Worm (Caenorhabditis elegans): ENCODE measurements around the gene Y39G8B.9.

Y39G8B.9 gene

ce11 chrII:13954077-13954476 is 27.1 kb upstream of the Y39G8B.9 start (continued):
- TF ChIP-seq Y105C5A.15 (GFP tag; IDR thresholded peaks at IDR 0.05) (no peak), hlh-11 (tag; optimal IDR thresholded peaks at IDR 0.05) (peak; percentile 85), rbr-2 (tag; optimal IDR thresholded peaks at IDR 0.05) (no peak), arid-1 (GFP tag; conservative IDR thresholded peaks at IDR 0.05) (no peak), aha-1 (tag) (peak; percentile 63), mdt-29 (GFP tag; IDR thresholded peaks at IDR 0.05) (0 out of 2 replicates have a peak, but pooled peaks have one; percentile 29), ama-1 (optimal IDR thresholded peaks at IDR 0.05) (no peak), nhr-77 (tag; optimal IDR thresholded peaks at IDR 0.05) (peak; percentile 96), mep-1 (tag; optimal IDR thresholded peaks at IDR 0.05) (peak; percentile 77), attf-4 (tag; optimal IDR thresholded peaks at IDR 0.05) (no peak), aly-2 (tag; optimal IDR thresholded peaks at IDR 0.05) (no peak), dmd-8 (GFP tag; IDR thresholded peaks at IDR 0.05) (no peak), nhr-6 (tag; optimal IDR thresholded peaks at IDR 0.05) (peak; percentile 85), duxl-1 (tag; optimal IDR thresholded peaks at IDR 0.05; ENCODE audit: poor library complexity) (no peak), zip-11 (GFP tag; IDR thresholded peaks at IDR 0.05) (no peak), cey-2 (tag; optimal IDR thresholded peaks at IDR 0.05; ENCODE audit: borderline replicate concordance, insufficient read depth) (peak; percentile 46), ceh-32 (tag; optimal IDR thresholded peaks at IDR 0.05; ENCODE audit: poor library complexity) (no peak), mxl-3 (GFP tag; optimal IDR thresholded peaks at IDR 0.05) (peak; percentile 39), lim-7 (GFP tag; IDR thresholded peaks at IDR 0.05) (no peak), dpl-1 (GFP tag; optimal IDR thresholded peaks at IDR 0.05) (peak; percentile 1), ctbp-1 (GFP tag; IDR thresholded peaks at IDR 0.05) (no peak), ZK337.2 (GFP tag; IDR thresholded peaks at IDR 0.05) (no peak), Y75B8A.6 (GFP tag; IDR thresholded peaks at IDR 0.05) (no peak), fkh-10 (GFP tag; optimal IDR thresholded peaks at IDR 0.05) (no peak), nhr-28 (tag; optimal IDR thresholded peaks at IDR 0.05) (peak; percentile 94), daf-19 (GFP tag; conservative IDR thresholded peaks at IDR 0.05) (no peak), hmg-1.1 (GFP tag; IDR thresholded peaks at IDR 0.05) (no peak), zag-1 (tag; optimal IDR thresholded peaks at IDR 0.05) (no peak), R02D3.7 (tag; optimal IDR thresholded peaks at IDR 0.05) (no peak), Y5F2A.4 (GFP tag; optimal IDR thresholded peaks at IDR 0.05) (no peak), unc-130 (GFP tag; optimal IDR thresholded peaks at IDR 0.05) (no peak), pqm-1 (tag; optimal IDR thresholded peaks at IDR 0.05) (peak; percentile 79), spr-1 (tag; optimal IDR thresholded peaks at IDR 0.05) (no peak), ceh-20 (GFP tag; IDR thresholded peaks at IDR 0.05) (no peak), vab-7 (GFP tag; IDR thresholded peaks at IDR 0.05) (no peak), dve-1 (tag; optimal IDR thresholded peaks at IDR 0.05; ENCODE audit: insufficient read depth) (peak; percentile 91), skn-1 (tag; optimal IDR thresholded peaks at IDR 0.05) (no peak), lin-39 (tag; optimal IDR thresholded peaks at IDR 0.05) (no peak), hif-1 (tag; optimal IDR thresholded peaks at IDR 0.05) (peak in 1 of 2 experiments; percentile 63), Y48G9A.11 (GFP tag; IDR thresholded peaks at IDR 0.05) (no peak), php-3 (GFP tag; IDR thresholded peaks at IDR 0.05) (peak; percentile 47; the same call in 1 of the 2 replicates), daf-16 (GFP tag; optimal IDR thresholded peaks at IDR 0.05) (no peak), daf-16 (tag; optimal IDR thresholded peaks at IDR 0.05) (peak; percentile 95), mdl-1 (tag; optimal IDR thresholded peaks at IDR 0.05) (peak in 1 of 2 experiments; percentile 33), dmd-6 (GFP tag; IDR thresholded peaks at IDR 0.05) (peak; percentile 83), lin-38 (GFP tag; IDR thresholded peaks at IDR 0.05) (no peak), lsy-2 (tag; optimal IDR thresholded peaks at IDR 0.05) (peak in 1 of 2 experiments; percentile 72), nhr-102 (tag; optimal IDR thresholded peaks at IDR 0.05) (peak; percentile 51)
